Fruit fly (Drosophila melanogaster): ENCODE measurements around the gene Ag5r2.

The Ag5r2 gene

dm6 chrX:14765737-14766253, 18.1 kb downstream of the Ag5r2 start, which contains the start of gene CG15890 (continued):
- TF ChIP-seq CG30020 (tag; optimal IDR thresholded peaks at IDR 0.05) (peak; percentile 4), unpg (GFP tag; optimal IDR thresholded peaks at IDR 0.05) (peak; percentile 47), CG17385 (GFP tag; optimal IDR thresholded peaks at IDR 0.05) (peak; percentile 57), CG31224 (GFP tag; IDR thresholded peaks at IDR 0.05) (no peak), lov (optimal IDR thresholded peaks at IDR 0.05) (no peak), lov (GFP tag; IDR thresholded peaks at IDR 0.05) (no peak), CG17829 (tag; optimal IDR thresholded peaks at IDR 0.05) (peak; percentile 60), lola (GFP tag; optimal IDR thresholded peaks at IDR 0.05) (peak in 1 of 3 experiments; percentile 65), Xbp1 (GFP tag; optimal IDR thresholded peaks at IDR 0.05) (peak; percentile 52), CG12769 (tag; optimal IDR thresholded peaks at IDR 0.05) (no peak), Lhr (GFP tag; optimal IDR thresholded peaks at IDR 0.05) (peak; percentile 12), CG8089 (GFP tag; optimal IDR thresholded peaks at IDR 0.05) (no peak), CG4404 (GFP tag; IDR thresholded peaks at IDR 0.05) (no peak), CG3847 (GFP tag; IDR thresholded peaks at IDR 0.05) (no peak), Fer2 (tag; optimal IDR thresholded peaks at IDR 0.05) (no peak), CG31365 (tag; optimal IDR thresholded peaks at IDR 0.05) (no peak), Bgb (GFP tag; IDR thresholded peaks at IDR 0.05; ENCODE audit: partially characterized antibody) (no peak), CG10366 (GFP tag; IDR thresholded peaks at IDR 0.05) (no peak), CG4282 (GFP tag; optimal IDR thresholded peaks at IDR 0.05) (peak; percentile 4), pita (GFP tag; optimal IDR thresholded peaks at IDR 0.05) (no peak), shn (GFP tag; optimal IDR thresholded peaks at IDR 0.05) (peak; percentile 6), Hand (GFP tag; optimal IDR thresholded peaks at IDR 0.05) (peak; percentile 46), maf-S (GFP tag; optimal IDR thresholded peaks at IDR 0.05) (no peak), wdn (GFP tag; IDR thresholded peaks at IDR 0.05) (no peak), Asciz (GFP tag; optimal IDR thresholded peaks at IDR 0.05) (peak; percentile 40), ab (GFP tag; optimal IDR thresholded peaks at IDR 0.05) (no peak), CG9817 (tag; optimal IDR thresholded peaks at IDR 0.05) (peak; percentile 12), Dad (GFP tag; optimal IDR thresholded peaks at IDR 0.05) (no peak), toy (GFP tag; IDR thresholded peaks at IDR 0.05) (no peak), CG9932 (GFP tag; IDR thresholded peaks at IDR 0.05) (no peak), Nf-YA (GFP tag; IDR thresholded peaks at IDR 0.05) (no peak), CTCF (GFP tag; optimal IDR thresholded peaks at IDR 0.05) (peak; percentile 17), Kr (GFP tag; optimal IDR thresholded peaks at IDR 0.05) (no peak), tin (GFP tag; optimal IDR thresholded peaks at IDR 0.05) (peak; percentile 35), NFAT (GFP tag; IDR thresholded peaks at IDR 0.05) (0 out of 2 replicates have a peak, but pooled peaks have one; percentile 34), CG7987 (GFP tag; optimal IDR thresholded peaks at IDR 0.05) (no peak), Scr (GFP tag; IDR thresholded peaks at IDR 0.05; ENCODE audit: partially characterized antibody) (no peak), Med (GFP tag) (peak; percentile 83), Dll (GFP tag; IDR thresholded peaks at IDR 0.05; ENCODE audit: partially characterized antibody) (no peak), br (optimal IDR thresholded peaks at IDR 0.05) (no peak), Blimp-1 (GFP tag; optimal IDR thresholded peaks at IDR 0.05) (peak; percentile 68), CG13894 (tag; optimal IDR thresholded peaks at IDR 0.05) (no peak), Hey (tag; optimal IDR thresholded peaks at IDR 0.05) (no peak), fru (optimal IDR thresholded peaks at IDR 0.05) (no peak), hb (GFP tag; IDR thresholded peaks at IDR 0.05; ENCODE audit: partially characterized antibody) (no peak)
